Worm (Caenorhabditis elegans): ENCODE data around the gene F22F7.2.

DNA sequence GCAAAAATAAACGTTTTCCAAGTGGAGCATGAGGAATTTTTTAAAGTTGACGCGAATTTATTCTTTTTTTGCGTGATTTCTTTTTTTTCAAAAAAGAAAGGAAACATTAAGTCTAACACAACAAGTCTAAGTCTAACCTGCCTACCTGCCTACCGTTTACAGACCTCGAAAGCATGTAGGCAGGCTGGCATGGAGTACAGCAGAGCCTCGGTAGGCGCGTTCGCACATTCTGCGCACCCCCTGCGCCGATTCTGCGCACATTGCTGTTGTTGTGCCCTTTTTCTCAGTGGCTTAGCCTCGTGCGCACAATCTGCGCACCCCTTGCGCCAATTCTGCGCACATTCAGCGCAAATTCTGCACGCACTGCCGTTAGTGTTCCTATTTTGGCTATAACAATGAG lies 38.7 kb upstream of the F22F7.2 start:
- TF ChIP-seq ama-1 (optimal IDR thresholded peaks at IDR 0.05): no peak
- no peak for TF ChIP-seq nhr-11 (tag; optimal IDR thresholded peaks at IDR 0.05)
- no peak for TF ChIP-seq pha-4 (tag; optimal IDR thresholded peaks at IDR 0.05)
- no peak for TF ChIP-seq fkh-10 (GFP tag; optimal IDR thresholded peaks at IDR 0.05)
- TF ChIP-seq lim-6 (tag; optimal IDR thresholded peaks at IDR 0.05): no peak
- no peak for TF ChIP-seq tbx-2 (tag; optimal IDR thresholded peaks at IDR 0.05)
- TF ChIP-seq ceh-19 (GFP tag; optimal IDR thresholded peaks at IDR 0.05): no peak
